Fruit fly (Drosophila melanogaster) whole organism, prepupa: ENCODE measurements around the gene Vps29.

Experiments
- CG11902 ChIP-seq: fragments of 200-800 bp; sonication (Bioruptor generic); optimal IDR thresholded peaks from 3 replicates; lab custom pipeline; 2016; ENCODE audit warnings: missing biosample characterization, missing genetic modification characterization
- CG15336 ChIP-seq: fragments of 200-800 bp; sonication (Bioruptor generic); IDR thresholded peaks from 2 replicates; pipeline ENCODE4 v1.3.6; 2022; ENCODE audit warnings: missing biosample characterization, missing genetic modification characterization
- CG16779 ChIP-seq: fragments of 200-800 bp; sonication (Bioruptor generic); optimal IDR thresholded peaks from 3 replicates; lab custom pipeline; 2017; ENCODE audit warnings: missing biosample characterization, mild to moderate bottlenecking, missing genetic modification characterization
- CG3032 ChIP-seq: fragments of 200-800 bp; optimal IDR thresholded peaks from 2 replicates; lab custom pipeline; 2019; ENCODE audit warnings: missing biosample characterization, mild to moderate bottlenecking, missing genetic modification characterization, moderate library complexity
- CG31627 ChIP-seq: fragments of 200-800 bp; sonication (Bioruptor generic); optimal IDR thresholded peaks from 3 replicates; lab custom pipeline; 2016; ENCODE audit warnings: missing biosample characterization, missing genetic modification characterization
- CG34406 ChIP-seq: fragments of 200-800 bp; sonication (Bioruptor generic); optimal IDR thresholded peaks from 3 replicates; lab custom pipeline; 2016; ENCODE audit warnings: missing biosample characterization, missing genetic modification characterization
- CG3919 ChIP-seq: fragments of 200-800 bp; sonication (Bioruptor generic); optimal IDR thresholded peaks from 3 replicates; lab custom pipeline; 2016; ENCODE audit warnings: missing biosample characterization, missing genetic modification characterization
- CG4318 ChIP-seq: fragments of 200-800 bp; sonication (Bioruptor generic); optimal IDR thresholded peaks from 3 replicates; lab custom pipeline; 2017; ENCODE audit warnings: missing biosample characterization, mild to moderate bottlenecking, missing genetic modification characterization
- CG6163 ChIP-seq: fragments of 200-800 bp; sonication (Bioruptor generic); IDR thresholded peaks from 3 replicates; pipeline ENCODE4 v1.3.6; 2022; ENCODE audit warnings: missing biosample characterization, missing genetic modification characterization
- CG6808 ChIP-seq: fragments of 200-800 bp; sonication (Bioruptor generic); optimal IDR thresholded peaks from 3 replicates; lab custom pipeline; 2017; ENCODE audit warnings: missing biosample characterization, missing genetic modification characterization, mild to moderate bottlenecking, moderate library complexity, missing genetic modification reagents
- CG6854 ChIP-seq: fragments of 200-800 bp; sonication (Bioruptor generic); optimal IDR thresholded peaks from 2 replicates; lab custom pipeline; 2017; ENCODE audit warnings: missing biosample characterization, mild to moderate bottlenecking, missing genetic modification characterization
- CG8119 ChIP-seq: fragments of 200-800 bp; sonication (Bioruptor generic); IDR thresholded peaks from 3 replicates; pipeline ENCODE4 v1.3.6; 2022; ENCODE audit warnings: missing biosample characterization, missing genetic modification characterization
- Eip78C ChIP-seq: fragments of 200-800 bp; sonication (Bioruptor generic); peaks from one replicate; lab custom pipeline; 2016; ENCODE audit warnings: missing biosample characterization, missing genetic modification characterization
- Ets21C ChIP-seq: fragments of 200-800 bp; sonication (Bioruptor generic); optimal IDR thresholded peaks from 3 replicates; lab custom pipeline; 2016; ENCODE audit warnings: missing biosample characterization, missing genetic modification characterization
- Ets96B ChIP-seq: fragments of 200-800 bp; optimal IDR thresholded peaks from 2 replicates; lab custom pipeline; 2019; ENCODE audit warnings: missing biosample characterization, mild to moderate bottlenecking, missing genetic modification characterization, moderate library complexity
- Gug ChIP-seq: fragments of 200-800 bp; sonication (Bioruptor generic); IDR thresholded peaks from 2 replicates; pipeline ENCODE4 v1.3.6; 2022; ENCODE audit warnings: missing biosample characterization, missing genetic modification characterization
- Hr39 ChIP-seq: fragments of 200-800 bp; sonication (Bioruptor generic); optimal IDR thresholded peaks from 2 replicates; lab custom pipeline; 2016; ENCODE audit warnings: missing biosample characterization, missing genetic modification characterization
- Hr4 ChIP-seq: fragments of 200-800 bp; sonication (Bioruptor generic); optimal IDR thresholded peaks from 3 replicates; lab custom pipeline; 2016; ENCODE audit warnings: missing biosample characterization, missing genetic modification characterization
- Met ChIP-seq: fragments of 200-800 bp; sonication (Bioruptor generic); optimal IDR thresholded peaks from 3 replicates; lab custom pipeline; 2016; ENCODE audit warnings: missing biosample characterization, missing genetic modification characterization
- Smox ChIP-seq: fragments of 200-800 bp; sonication (Bioruptor generic); optimal IDR thresholded peaks from 3 replicates; lab custom pipeline; 2016; ENCODE audit warnings: missing biosample characterization, missing genetic modification characterization
- Sox102F ChIP-seq: fragments of 200-800 bp; sonication (Bioruptor generic); optimal IDR thresholded peaks from 2 replicates; lab custom pipeline; 2016; ENCODE audit warnings: missing biosample characterization, mild to moderate bottlenecking, missing genetic modification characterization
- Sox14 ChIP-seq: fragments of 200-800 bp; sonication (Bioruptor generic); optimal IDR thresholded peaks from 3 replicates; lab custom pipeline; 2016; ENCODE audit warnings: missing biosample characterization, missing genetic modification characterization
- Sox15 ChIP-seq: fragments of 200-800 bp; sonication (Bioruptor generic); optimal IDR thresholded peaks from 3 replicates; lab custom pipeline; 2016; ENCODE audit warnings: missing biosample characterization, missing genetic modification characterization
- cyc ChIP-seq: fragments of 200-800 bp; sonication (Bioruptor generic); optimal IDR thresholded peaks from 3 replicates; lab custom pipeline; 2016; ENCODE audit warnings: missing biosample characterization, missing genetic modification characterization
- dsx ChIP-seq: fragments of 200-800 bp; optimal IDR thresholded peaks from 3 replicates; lab custom pipeline; 2019; ENCODE audit warnings: missing biosample characterization, mild to moderate bottlenecking, missing genetic modification characterization, moderate library complexity; ENCODE audit not compliant: poor library complexity, severe bottlenecking
- eg ChIP-seq: fragments of 200-800 bp; sonication (Bioruptor generic); IDR thresholded peaks from 3 replicates; pipeline ENCODE4 v1.3.6; 2022; ENCODE audit warnings: missing biosample characterization, missing genetic modification characterization
- esn ChIP-seq: fragments of 200-800 bp; sonication (Bioruptor generic); optimal IDR thresholded peaks from 2 replicates; lab custom pipeline; 2016; ENCODE audit warnings: missing biosample characterization, mild to moderate bottlenecking, missing genetic modification characterization, moderate library complexity
- fkh ChIP-seq: fragments of 200-800 bp; sonication (Bioruptor generic); optimal IDR thresholded peaks from 3 replicates; lab custom pipeline; 2017; ENCODE audit warnings: missing biosample characterization, mild to moderate bottlenecking, missing genetic modification characterization, moderate library complexity
- lz ChIP-seq: fragments of 200-800 bp; sonication (Bioruptor generic); optimal IDR thresholded peaks from 3 replicates; lab custom pipeline; 2016; ENCODE audit warnings: missing biosample characterization, missing genetic modification characterization
- net ChIP-seq: fragments of 200-800 bp; sonication (Bioruptor generic); optimal IDR thresholded peaks from 3 replicates; lab custom pipeline; 2016; ENCODE audit warnings: missing biosample characterization, missing genetic modification characterization
- spab ChIP-seq: fragments of 200-800 bp; sonication (Bioruptor generic); optimal IDR thresholded peaks from 2 replicates; lab custom pipeline; 2017; ENCODE audit warnings: missing biosample characterization, mild to moderate bottlenecking, missing genetic modification characterization, missing genetic modification reagents
- ss ChIP-seq, 2 experiments: fragments of 200-800 bp; sonication (Bioruptor generic); optimal IDR thresholded peaks; 2 replicates in 1 of 2; 3 replicates in 1 of 2; lab custom pipeline; 2017 to 2018; ENCODE audit warnings: mild to moderate bottlenecking in 2 of 2, missing biosample characterization in 2 of 2, missing genetic modification characterization in 2 of 2, moderate library complexity in 1 of 2
- svp ChIP-seq: fragments of 200-800 bp; sonication (Bioruptor generic); peaks from one replicate; lab custom pipeline; 2016; ENCODE audit warnings: missing biosample characterization, missing genetic modification characterization
- topi ChIP-seq: fragments of 200-800 bp; sonication (Bioruptor generic); optimal IDR thresholded peaks from 3 replicates; lab custom pipeline; 2016; ENCODE audit warnings: missing biosample characterization, missing genetic modification characterization
- vri ChIP-seq: fragments of 200-800 bp; sonication (Bioruptor generic); optimal IDR thresholded peaks from 3 replicates; lab custom pipeline; 2016; ENCODE audit warnings: missing biosample characterization, mild to moderate bottlenecking, missing genetic modification characterization

Vps29 gene

DNA sequence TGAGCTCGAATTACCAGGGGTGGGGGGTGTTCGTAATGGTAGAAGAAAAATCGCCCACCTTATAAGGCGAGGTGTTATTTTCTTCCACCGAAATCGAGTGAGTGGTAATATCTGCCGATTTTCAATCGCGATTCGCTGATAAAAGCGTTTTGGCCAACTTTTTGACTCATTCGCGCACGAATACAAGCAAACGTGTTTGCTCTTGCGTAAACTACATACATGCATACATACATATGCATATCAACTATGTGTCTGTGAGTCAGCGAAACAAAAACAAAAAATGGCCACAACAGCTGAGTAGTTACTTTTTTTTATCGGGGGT, 6.8 kb downstream of the Vps29 start:
- no peak for TF ChIP-seq Smox (GFP tag; lab: Kevin White, UChicago)
- no peak for TF ChIP-seq ss (GFP tag; optimal IDR thresholded peaks at IDR 0.05; lab: Kevin White, UChicago)
- no peak for TF ChIP-seq Eip78C (GFP tag; lab: Kevin White, UChicago)
- TF ChIP-seq fkh (GFP tag; lab: Kevin White, UChicago), result no peak
- TF ChIP-seq net (GFP tag; lab: Kevin White, UChicago), result no peak
- TF ChIP-seq vri (GFP tag; lab: Kevin White, UChicago), result peak; percentile 40
- TF ChIP-seq CG3919 (GFP tag; lab: Kevin White, UChicago), result peak; percentile 7
- TF ChIP-seq, all 60 proteins: peak for 2

DNA sequence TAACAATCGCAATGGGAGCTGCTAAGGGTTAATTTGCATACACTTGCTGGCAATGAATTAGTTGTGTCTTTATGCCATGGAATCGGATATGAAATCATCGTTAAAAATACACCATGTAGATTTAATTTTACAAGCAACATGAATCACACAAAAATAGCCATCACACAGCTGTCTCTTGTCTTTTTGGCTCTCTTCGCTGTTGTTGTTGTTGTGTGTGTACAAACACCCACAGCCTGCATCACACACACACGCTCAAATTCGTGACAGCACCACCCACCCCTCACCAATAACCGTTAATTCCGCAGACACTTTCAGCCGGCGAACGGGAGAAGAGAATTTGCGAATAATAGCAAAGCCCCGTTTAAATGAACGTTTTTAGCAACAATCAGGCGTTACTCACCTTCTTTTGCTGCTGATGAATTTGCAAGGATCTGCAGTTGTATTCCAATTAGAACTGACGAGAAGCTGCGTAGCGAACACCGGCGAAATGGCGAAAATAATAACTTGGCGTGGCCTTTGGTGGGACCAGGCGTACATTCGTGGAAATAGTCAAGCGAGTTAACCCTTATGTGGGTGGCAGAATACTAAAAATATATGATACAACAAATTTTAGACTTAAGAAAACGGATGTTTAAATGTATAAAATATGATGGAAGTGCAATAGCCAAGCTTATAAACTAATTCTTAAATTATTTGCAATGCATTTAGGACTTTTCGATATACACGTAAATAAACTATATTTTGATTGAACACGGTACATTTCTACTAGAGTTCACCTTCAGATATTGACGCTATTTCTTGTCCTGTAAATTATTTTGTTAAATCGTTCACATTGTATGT, 7.3 kb downstream of the Vps29 start, which contains the start of gene capt:
capt (minus strand) TSS at position 584 of the 840 bp plus-strand sequence.
- TF ChIP-seq fkh (GFP tag; lab: Kevin White, UChicago) (peak; percentile 30), eg (GFP tag; lab: Robert Waterston, UW) (peak; percentile 55; the same call in 1 of the 3 replicates), Ets96B (peak; percentile 33), svp (GFP tag; lab: Kevin White, UChicago) (peak; percentile 74), Sox102F (peak; percentile 31), spab (GFP tag; lab: Kevin White, UChicago) (no peak), Eip78C (GFP tag; lab: Kevin White, UChicago) (peak; percentile 66), CG3032 (tag; lab: Kevin White, UChicago) (peak; percentile 51), CG6808 (GFP tag; lab: Kevin White, UChicago) (peak; percentile 7), Gug (GFP tag; lab: Robert Waterston, UW) (no peak), vri (GFP tag; lab: Kevin White, UChicago) (peak; percentile 18), Hr39 (peak; percentile 66), CG16779 (tag; lab: Kevin White, UChicago) (no peak), CG31627 (GFP tag; lab: Kevin White, UChicago) (peak; percentile 65), cyc (GFP tag; lab: Kevin White, UChicago) (peak; percentile 54), Sox14 (GFP tag; lab: Kevin White, UChicago) (peak; percentile 33), topi (GFP tag; lab: Kevin White, UChicago) (peak; percentile 27), lz (GFP tag; lab: Kevin White, UChicago) (peak; percentile 59), Ets21C (GFP tag; lab: Kevin White, UChicago) (no peak), dsx (GFP tag; lab: Kevin White, UChicago) (no peak), esn (peak; percentile 30), CG8119 (GFP tag; lab: Robert Waterston, UW) (0 out of 3 replicates have a peak, but pooled peaks have one; percentile 49), CG11902 (GFP tag; lab: Kevin White, UChicago) (peak; percentile 7), ss (GFP tag; optimal IDR thresholded peaks at IDR 0.05; lab: Kevin White, UChicago) (peak; percentile 33 to 50), CG6163 (GFP tag; lab: Robert Waterston, UW) (peak; percentile 37; the same call in 1 of the 3 replicates), CG34406 (GFP tag; lab: Kevin White, UChicago) (peak; percentile 27), Sox15 (GFP tag; lab: Kevin White, UChicago) (peak; percentile 8), Met (GFP tag; lab: Kevin White, UChicago) (peak; percentile 59), Hr4 (GFP tag; lab: Kevin White, UChicago) (no peak), CG15336 (GFP tag; lab: Robert Waterston, UW) (peak; percentile 37; the same call in 1 of the 2 replicates)

DNA sequence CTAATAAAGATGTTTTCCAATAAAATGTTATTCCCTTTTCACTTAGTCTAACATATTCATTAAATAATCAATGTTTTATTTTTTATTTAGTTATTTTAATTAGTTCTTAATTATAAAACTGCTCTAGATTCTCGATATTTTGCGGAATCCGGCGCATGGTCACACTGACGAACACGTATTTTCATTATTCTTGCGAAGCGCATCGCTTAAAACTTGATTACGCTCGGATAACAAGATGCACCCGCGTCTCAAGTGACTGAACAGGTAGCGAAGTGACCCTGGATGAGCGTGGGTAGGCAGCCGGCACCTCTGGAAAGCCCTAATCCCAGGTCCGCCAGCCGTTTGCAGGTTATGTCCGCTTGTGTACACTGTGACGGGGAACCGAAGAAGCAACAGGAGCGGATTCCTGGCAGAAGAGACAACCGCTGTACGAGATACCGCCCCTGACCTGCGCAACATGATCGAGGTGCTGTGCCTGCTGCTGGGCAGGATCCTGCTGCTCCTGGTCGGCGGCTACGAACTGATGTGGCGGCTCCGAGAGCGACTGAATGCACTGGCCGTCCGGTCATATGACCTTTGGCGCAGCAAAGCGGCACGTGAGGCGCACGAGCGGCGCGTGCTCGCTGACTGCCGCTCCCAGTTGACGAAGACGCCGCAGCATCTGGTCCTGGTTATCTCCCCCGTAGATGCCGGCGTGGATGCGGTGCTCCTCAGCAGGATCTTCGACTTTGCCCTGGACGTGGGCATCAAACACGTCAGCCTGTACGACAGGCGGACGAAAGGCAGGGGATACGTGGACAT, 8.2 kb downstream of the Vps29 start, which contains the start of gene Tango14:
Tango14 (plus strand) TSS at position 143 of the 801 bp plus-strand sequence.
- TF ChIP-seq eg (GFP tag; lab: Robert Waterston, UW), result peak; percentile 35; the same call in 1 of the 3 replicates
- peak; percentile 35 for TF ChIP-seq svp (GFP tag; lab: Kevin White, UChicago)
- TF ChIP-seq CG4318 (GFP tag; lab: Kevin White, UChicago), result no peak
- TF ChIP-seq CG34406 (GFP tag; lab: Kevin White, UChicago), result no peak
- no peak for TF ChIP-seq CG6854 (GFP tag; lab: Kevin White, UChicago)
